Worm (Caenorhabditis elegans) whole organism, mixed stage, embryonic: ENCODE results near the gene fbxa-194.

Experiments
- M03D4.4 ChIP-seq: sonication (generic microtip); optimal IDR thresholded peaks from 2 replicates; lab custom pipeline; 2017; ENCODE audit warnings: mild to moderate bottlenecking, missing genetic modification characterization, missing compliant biosample characterization
- bed-3 ChIP-seq: fragments of 200-800 bp; sonication (Bioruptor generic); optimal IDR thresholded peaks from 3 replicates; lab custom pipeline; 2018; ENCODE audit warnings: mild to moderate bottlenecking, missing genetic modification characterization, moderate library complexity, missing compliant biosample characterization
- blmp-1 ChIP-seq: fragments of 150-350 bp; optimal IDR thresholded peaks from 2 replicates; lab custom pipeline; 2014; ENCODE audit warnings: missing biosample characterization, missing genetic modification characterization
- ceh-39 ChIP-seq: fragments of 150-350 bp; optimal IDR thresholded peaks from 2 replicates; lab custom pipeline; 2014; ENCODE audit warnings: missing biosample characterization, missing genetic modification characterization
- ceh-83 ChIP-seq: fragments of 200-800 bp; sonication (Bioruptor generic); optimal IDR thresholded peaks from 2 replicates; lab custom pipeline; 2018; ENCODE audit warnings: mild to moderate bottlenecking, missing genetic modification characterization, missing compliant biosample characterization
- cnd-1 ChIP-seq: fragments of 200-800 bp; sonication (Bioruptor generic); optimal IDR thresholded peaks from 2 replicates; lab custom pipeline; 2018; ENCODE audit warnings: mild to moderate bottlenecking, missing genetic modification characterization, missing compliant biosample characterization
- drap-1 ChIP-seq: fragments of 200-800 bp; sonication (Bioruptor generic); optimal IDR thresholded peaks from 3 replicates; lab custom pipeline; 2018; ENCODE audit warnings: mild to moderate bottlenecking, missing genetic modification characterization, missing compliant biosample characterization
- elt-1 ChIP-seq: sonication (generic microtip); optimal IDR thresholded peaks from 2 replicates; lab custom pipeline; 2017; ENCODE audit warnings: missing genetic modification characterization, mild to moderate bottlenecking, missing compliant biosample characterization, antibody characterized with exemption, moderate library complexity, borderline replicate concordance; ENCODE audit not compliant: insufficient read depth
- elt-3 ChIP-seq: fragments of 150-350 bp; optimal IDR thresholded peaks from 2 replicates; lab custom pipeline; 2014; ENCODE audit warnings: missing biosample characterization, missing genetic modification characterization
- flh-1 ChIP-seq: fragments of 200-800 bp; sonication (Bioruptor generic); optimal IDR thresholded peaks from 2 replicates; lab custom pipeline; 2018; ENCODE audit warnings: mild to moderate bottlenecking, missing genetic modification characterization, moderate library complexity, missing compliant biosample characterization
- ham-2 ChIP-seq: fragments of 200-800 bp; sonication (Bioruptor generic); optimal IDR thresholded peaks from 2 replicates; lab custom pipeline; 2018; ENCODE audit warnings: mild to moderate bottlenecking, missing genetic modification characterization, missing compliant biosample characterization
- hlh-1 ChIP-seq: fragments of 150-350 bp; optimal IDR thresholded peaks from 2 replicates; lab custom pipeline; 2014; ENCODE audit warnings: missing biosample characterization, missing genetic modification reagents, missing genetic modification characterization
- lin-13 ChIP-seq: fragments of 150-350 bp; optimal IDR thresholded peaks from 2 replicates; lab custom pipeline; 2014; ENCODE audit warnings: missing biosample characterization, missing genetic modification characterization
- lin-32 ChIP-seq: fragments of 200-800 bp; sonication (Bioruptor generic); optimal IDR thresholded peaks from 2 replicates; lab custom pipeline; 2018; ENCODE audit warnings: mild to moderate bottlenecking, missing genetic modification characterization, missing compliant biosample characterization
- lsy-2 ChIP-seq: fragments of 150-350 bp; optimal IDR thresholded peaks from 2 replicates; lab custom pipeline; 2014; ENCODE audit warnings: missing biosample characterization, missing genetic modification characterization
- mab-5 ChIP-seq: fragments of 150-350 bp; optimal IDR thresholded peaks from 2 replicates; lab custom pipeline; 2014; ENCODE audit warnings: missing biosample characterization, missing genetic modification characterization
- mep-1 ChIP-seq: fragments of 150-350 bp; optimal IDR thresholded peaks from 2 replicates; lab custom pipeline; 2017; ENCODE audit warnings: missing biosample characterization, missing genetic modification reagents, missing genetic modification characterization, inconsistent platforms
- mls-2 ChIP-seq: sonication (generic microtip); optimal IDR thresholded peaks from 2 replicates; lab custom pipeline; 2016; ENCODE audit warnings: mild to moderate bottlenecking, missing genetic modification characterization, moderate library complexity, missing compliant biosample characterization
- nhr-12 ChIP-seq: fragments of 150-350 bp; optimal IDR thresholded peaks from 2 replicates; lab custom pipeline; 2014; ENCODE audit warnings: missing biosample characterization, missing genetic modification characterization
- nhr-2 ChIP-seq: fragments of 150-350 bp; optimal IDR thresholded peaks from 2 replicates; lab custom pipeline; 2014; ENCODE audit warnings: missing biosample characterization, missing genetic modification characterization
- nhr-237 ChIP-seq: fragments of 150-350 bp; optimal IDR thresholded peaks from 2 replicates; lab custom pipeline; 2014; ENCODE audit warnings: missing biosample characterization, missing genetic modification characterization
- nhr-28 ChIP-seq: fragments of 150-350 bp; optimal IDR thresholded peaks from 2 replicates; lab custom pipeline; 2014; ENCODE audit warnings: missing biosample characterization, missing genetic modification characterization
- nhr-76 ChIP-seq: sonication (generic microtip); optimal IDR thresholded peaks from 2 replicates; lab custom pipeline; 2017; ENCODE audit warnings: missing biosample characterization, missing genetic modification characterization
- pha-4 ChIP-seq: fragments of 150-350 bp; optimal IDR thresholded peaks from 2 replicates; lab custom pipeline; 2018; ENCODE audit warnings: missing biosample characterization, missing genetic modification reagents, missing genetic modification characterization
- sem-2 ChIP-seq: fragments of 200-800 bp; sonication (Bioruptor generic); optimal IDR thresholded peaks from 2 replicates; lab custom pipeline; 2018; ENCODE audit warnings: mild to moderate bottlenecking, missing genetic modification characterization, missing compliant biosample characterization
- snpc-4 ChIP-seq: fragments of 150-350 bp; optimal IDR thresholded peaks from 2 replicates; lab custom pipeline; 2014; ENCODE audit warnings: missing biosample characterization, missing genetic modification characterization
- sptf-1 ChIP-seq: sonication (generic microtip); optimal IDR thresholded peaks from 2 replicates; lab custom pipeline; 2017; ENCODE audit warnings: mild to moderate bottlenecking, missing genetic modification characterization, moderate library complexity, missing compliant biosample characterization
- unc-120 ChIP-seq: sonication (generic microtip); optimal IDR thresholded peaks from 2 replicates; lab custom pipeline; 2017; ENCODE audit warnings: missing genetic modification characterization, missing compliant biosample characterization; ENCODE audit not compliant: poor library complexity, severe bottlenecking
- unc-39 ChIP-seq: fragments of 150-350 bp; optimal IDR thresholded peaks from 2 replicates; lab custom pipeline; 2014; ENCODE audit warnings: missing biosample characterization, missing genetic modification characterization
- unc-62 ChIP-seq: fragments of 150-350 bp; optimal IDR thresholded peaks from 2 replicates; lab custom pipeline; 2014; ENCODE audit warnings: missing biosample characterization, missing genetic modification reagents, missing genetic modification characterization
- zip-8 ChIP-seq: fragments of 150-350 bp; optimal IDR thresholded peaks from 2 replicates; lab custom pipeline; 2014; ENCODE audit warnings: missing biosample characterization, missing genetic modification characterization
- ztf-11 ChIP-seq: fragments of 150-350 bp; optimal IDR thresholded peaks from 2 replicates; lab custom pipeline; 2014; ENCODE audit warnings: missing biosample characterization, missing genetic modification characterization

Gene fbxa-194

ce11 chrV:19778608-19779007 lies at the start of gene fbxa-194:
Gene fbxa-194 (minus strand): TSS chrV:19778708.
- TF ChIP-seq sem-2 (GFP tag; lab: Kevin White, UChicago) (no peak), ztf-11 (tag; lab: Kevin White, UChicago) (no peak), unc-39 (tag; lab: Kevin White, UChicago) (no peak), ceh-39 (tag; lab: Kevin White, UChicago) (no peak), cnd-1 (tag; lab: Kevin White, UChicago) (no peak), nhr-28 (tag; lab: Kevin White, UChicago) (no peak), unc-120 (no peak), lsy-2 (tag; lab: Kevin White, UChicago) (no peak)

- TF ChIP-seq nhr-28 (tag; lab: Kevin White, UChicago) (no peak), cnd-1 (tag; lab: Kevin White, UChicago) (no peak), unc-120 (no peak), nhr-237 (no peak), ham-2 (GFP tag; lab: Kevin White, UChicago) (no peak), nhr-76 (tag; lab: Kevin White, UChicago) (no peak), ztf-11 (tag; lab: Kevin White, UChicago) (no peak), sptf-1 (no peak)
- TF ChIP-seq, all 35 proteins: peak for 0
Observed at ce11 chrV:19827481-19827880, 49.0 kb upstream of the fbxa-194 start.

ce11 chrV:19822093-19822492 lies 43.6 kb upstream of the fbxa-194 start, which contains the start of gene Y116F11B.17:
Gene Y116F11B.17 (minus strand): TSS chrV:19822193.
- TF ChIP-seq lin-32 (GFP tag; lab: Kevin White, UChicago), result no peak
- TF ChIP-seq flh-1 (GFP tag; lab: Kevin White, UChicago), result no peak
- no peak for TF ChIP-seq hlh-1 (tag; lab: Kevin White, UChicago)
- no peak for TF ChIP-seq elt-1 (tag; lab: Kevin White, UChicago)
- TF ChIP-seq nhr-76 (tag; lab: Kevin White, UChicago), result no peak
- no peak for TF ChIP-seq ceh-39 (tag; lab: Kevin White, UChicago)
- TF ChIP-seq bed-3, result no peak
- TF ChIP-seq mls-2, result no peak
- TF ChIP-seq blmp-1 (tag; lab: Kevin White, UChicago), result no peak
- no peak for TF ChIP-seq snpc-4 (tag; lab: Kevin White, UChicago)

ce11 chrV:19820178-19820577 lies 41.7 kb upstream of the fbxa-194 start:
- TF ChIP-seq cnd-1 (tag; lab: Kevin White, UChicago), result no peak
- no peak for TF ChIP-seq ceh-83 (GFP tag; lab: Kevin White, UChicago)
- no peak for TF ChIP-seq sem-2 (GFP tag; lab: Kevin White, UChicago)
- TF ChIP-seq blmp-1 (tag; lab: Kevin White, UChicago), result no peak
- TF ChIP-seq bed-3, result no peak
- no peak for TF ChIP-seq pha-4 (tag; lab: Kevin White, UChicago)
- no peak for TF ChIP-seq unc-120
- TF ChIP-seq lsy-2 (tag; lab: Kevin White, UChicago), result no peak
- TF ChIP-seq nhr-12 (tag; lab: Kevin White, UChicago), result no peak
- TF ChIP-seq drap-1, result no peak
- no peak for TF ChIP-seq flh-1 (GFP tag; lab: Kevin White, UChicago)
- no peak for TF ChIP-seq nhr-28 (tag; lab: Kevin White, UChicago)
- TF ChIP-seq sptf-1, result no peak
- TF ChIP-seq mls-2, result no peak

- TF ChIP-seq mep-1 (tag; lab: Kevin White, UChicago) (no peak), hlh-1 (tag; lab: Kevin White, UChicago) (no peak), lin-13 (tag; lab: Kevin White, UChicago) (no peak), mab-5 (tag; lab: Kevin White, UChicago) (no peak), pha-4 (tag; lab: Kevin White, UChicago) (no peak), drap-1 (no peak), bed-3 (no peak), ceh-83 (GFP tag; lab: Kevin White, UChicago) (no peak)
Observed at ce11 chrV:19814833-19815232, 36.3 kb upstream of the fbxa-194 start, which contains the start of gene daf-28. Gene daf-28 (plus strand): TSS chrV:19815133.

ce11 chrV:19805548-19805947 lies 27.0 kb upstream of the fbxa-194 start:
- no peak for TF ChIP-seq mep-1 (tag; lab: Kevin White, UChicago)

- TF ChIP-seq unc-39 (tag; lab: Kevin White, UChicago) (no peak), zip-8 (no peak), cnd-1 (tag; lab: Kevin White, UChicago) (no peak), elt-3 (tag; lab: Kevin White, UChicago) (no peak), blmp-1 (tag; lab: Kevin White, UChicago) (no peak), nhr-237 (no peak), sem-2 (GFP tag; lab: Kevin White, UChicago) (no peak), nhr-28 (tag; lab: Kevin White, UChicago) (no peak), nhr-2 (no peak), ceh-39 (tag; lab: Kevin White, UChicago) (no peak), M03D4.4 (tag; lab: Kevin White, UChicago) (no peak), nhr-76 (tag; lab: Kevin White, UChicago) (no peak), hlh-1 (tag; lab: Kevin White, UChicago) (no peak), unc-62 (GFP tag; lab: Kevin White, UChicago) (no peak), snpc-4 (tag; lab: Kevin White, UChicago) (no peak)
Observed at ce11 chrV:19802797-19803196, 24.3 kb upstream of the fbxa-194 start.
